Worm (Caenorhabditis elegans) whole organism, late embryonic: Measurements from ENCODE around the gene F11G11.13.

Experiments
- F13H6.1 ChIP-seq: sonication (generic microtip); optimal IDR thresholded peaks from 2 replicates; lab custom pipeline; 2016; ENCODE audit warnings: missing genetic modification characterization, missing compliant biosample characterization
- ceh-18 ChIP-seq: sonication (generic microtip); optimal IDR thresholded peaks from 2 replicates; lab custom pipeline; 2016; ENCODE audit warnings: missing genetic modification characterization, missing compliant biosample characterization
- ceh-19 ChIP-seq: fragments of 200-800 bp; sonication (Bioruptor generic); optimal IDR thresholded peaks from 2 replicates; lab custom pipeline; 2018; ENCODE audit warnings: mild to moderate bottlenecking, missing genetic modification characterization, missing compliant biosample characterization
- ceh-48 ChIP-seq: sonication (generic microtip); optimal IDR thresholded peaks from 2 replicates; lab custom pipeline; 2016; ENCODE audit warnings: missing genetic modification characterization, inconsistent platforms, missing compliant biosample characterization
- elt-2 ChIP-seq: sonication (generic microtip); optimal IDR thresholded peaks from 2 replicates; lab custom pipeline; 2016; ENCODE audit warnings: missing genetic modification reagents, missing genetic modification characterization, missing compliant biosample characterization
- nhr-232 ChIP-seq: sonication (generic microtip); optimal IDR thresholded peaks from 2 replicates; lab custom pipeline; 2016; ENCODE audit warnings: missing genetic modification characterization, missing compliant biosample characterization
- pha-4 ChIP-seq: fragments of 150-350 bp; optimal IDR thresholded peaks from 2 replicates; lab custom pipeline; 2018; ENCODE audit warnings: missing biosample characterization, missing genetic modification reagents, missing genetic modification characterization
- pqm-1 ChIP-seq: sonication (generic microtip); optimal IDR thresholded peaks from 2 replicates; lab custom pipeline; 2016; ENCODE audit warnings: missing genetic modification characterization, missing compliant biosample characterization
- sdc-2 ChIP-seq: sonication (generic microtip); optimal IDR thresholded peaks from 2 replicates; lab custom pipeline; 2016; ENCODE audit warnings: missing genotype, missing genetic modification characterization, missing compliant biosample characterization

DNA sequence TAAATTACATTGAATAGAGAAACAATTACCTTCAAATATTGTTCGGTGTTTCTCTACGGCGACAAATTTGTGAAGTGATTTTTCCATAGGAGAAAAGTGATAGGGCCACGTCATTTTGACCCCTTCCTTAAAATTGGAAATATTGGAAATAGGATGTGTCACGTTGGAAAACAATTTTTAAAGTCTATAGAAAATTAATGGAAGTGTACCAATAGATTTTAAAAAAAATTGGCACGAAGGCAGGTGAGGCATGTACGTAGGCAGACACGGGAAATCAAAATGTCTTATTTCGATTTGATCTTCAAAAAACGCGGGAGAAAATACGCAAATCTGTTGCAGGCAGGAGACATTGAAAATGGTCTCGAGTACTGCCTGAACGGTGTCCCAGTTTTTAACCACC is 38.3 kb downstream of the F11G11.13 start, which contains the start of gene C33F10.12:
- TF ChIP-seq ceh-19 (GFP tag; lab: Kevin White, UChicago): no peak
- TF ChIP-seq F13H6.1: no peak
- TF ChIP-seq sdc-2: no peak
- no peak for TF ChIP-seq ceh-18
- TF ChIP-seq ceh-48: no peak
- no peak for TF ChIP-seq nhr-232 (tag; lab: Kevin White, UChicago)
- TF ChIP-seq pha-4: no peak
- TF ChIP-seq pqm-1 (tag; lab: Kevin White, UChicago): no peak
- no peak for TF ChIP-seq elt-2
